Worm (Caenorhabditis elegans): Measurements from ENCODE around the gene str-188.

str-188 gene

DNA sequence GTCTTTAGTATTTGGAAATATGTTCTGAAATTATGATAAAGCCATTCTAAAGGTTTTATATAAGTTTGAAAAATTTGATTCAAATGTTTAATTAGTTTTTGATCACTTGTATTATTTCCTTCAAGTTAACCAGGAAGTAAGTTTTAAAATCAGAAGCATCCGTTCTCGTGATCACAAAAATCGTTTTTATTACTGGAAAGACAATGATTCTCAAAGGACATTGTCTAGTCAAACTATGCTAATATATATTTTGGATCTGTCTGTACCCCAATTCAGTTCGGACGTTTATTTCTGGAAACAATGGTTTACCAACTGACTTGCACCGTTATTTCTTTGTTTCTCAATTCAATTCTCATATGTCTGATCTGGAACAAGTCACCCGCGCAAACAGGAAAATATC is at the start of gene str-188:
Gene str-188, plus strand, starts transcription at position 301 of the 400 bp plus-strand sequence.
- TF ChIP-seq him-1 (tag; optimal IDR thresholded peaks at IDR 0.05) = no peak
- TF ChIP-seq W03F9.2 (tag; optimal IDR thresholded peaks at IDR 0.05) = no peak
- no peak for TF ChIP-seq dao-5 (tag; optimal IDR thresholded peaks at IDR 0.05)

DNA sequence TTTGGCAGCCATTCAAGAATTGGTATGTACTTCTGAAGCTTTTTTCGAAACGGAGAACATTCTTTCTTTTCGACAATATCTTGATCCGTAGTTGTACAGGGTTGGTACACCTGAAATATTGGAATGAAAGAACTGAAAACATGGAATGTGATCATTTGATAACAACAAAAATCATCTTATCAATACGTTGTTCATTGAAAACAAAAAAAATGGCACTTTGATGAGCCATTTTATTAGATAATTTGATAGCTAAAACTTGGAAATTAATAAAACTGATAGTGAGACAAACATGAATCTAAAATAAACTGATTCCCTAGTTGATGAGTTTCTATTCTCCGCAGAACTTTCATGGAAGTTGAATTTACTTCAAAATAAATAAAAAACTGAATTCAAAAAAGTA is 44.0 kb upstream of the str-188 start:
- TF ChIP-seq him-1 (tag; optimal IDR thresholded peaks at IDR 0.05) = no peak
- TF ChIP-seq dao-5 (tag; optimal IDR thresholded peaks at IDR 0.05) = no peak
- no peak for TF ChIP-seq W03F9.2 (tag; optimal IDR thresholded peaks at IDR 0.05)

DNA sequence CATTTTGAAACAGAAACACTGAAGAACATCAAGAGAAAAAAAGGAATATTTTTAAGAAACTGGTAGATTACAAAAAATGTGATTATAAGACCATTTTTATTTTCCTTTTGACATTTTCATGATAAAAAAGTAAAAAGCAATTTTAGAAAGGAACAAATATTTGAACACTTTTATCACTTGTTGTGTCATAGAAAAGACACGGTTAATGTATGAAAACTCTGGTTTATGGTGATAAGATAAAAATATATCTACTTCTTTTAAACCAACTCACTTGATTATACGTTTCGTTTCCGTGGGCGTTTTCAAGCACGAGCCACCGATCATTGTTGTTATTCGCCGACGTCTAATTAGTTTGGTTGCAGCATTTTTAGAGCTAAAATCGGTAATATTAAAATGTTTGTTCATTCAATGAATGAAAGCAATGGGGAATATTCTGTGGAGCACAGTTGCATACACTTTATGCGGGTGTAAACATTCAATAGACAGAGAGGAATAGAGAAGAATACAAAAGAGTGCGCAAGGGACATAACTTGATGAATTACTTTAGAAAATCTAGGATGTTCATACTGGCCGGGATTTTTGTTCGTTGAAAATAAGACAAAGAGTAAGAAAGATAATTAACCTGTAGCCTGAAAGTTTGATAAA is 43.2 kb upstream of the str-188 start, which contains the start of gene sulp-8:
Gene sulp-8, minus strand, starts transcription at position 469 of the 645 bp plus-strand sequence.
- TF ChIP-seq him-1 (tag; optimal IDR thresholded peaks at IDR 0.05) (no peak), W03F9.2 (tag; optimal IDR thresholded peaks at IDR 0.05) (no peak), dao-5 (tag; optimal IDR thresholded peaks at IDR 0.05) (no peak)

- TF ChIP-seq dao-5 (tag; optimal IDR thresholded peaks at IDR 0.05) = no peak
- TF ChIP-seq W03F9.2 (tag; optimal IDR thresholded peaks at IDR 0.05) = no peak
- no peak for TF ChIP-seq him-1 (tag; optimal IDR thresholded peaks at IDR 0.05)
Observed at ce11 chrV:9677977-9678376, 38.5 kb upstream of the str-188 start, which contains the start of gene cthd-1. Gene cthd-1 (plus strand): TSS chrV:9678277.

ce11 chrV:9679166-9679565 is 37.3 kb upstream of the str-188 start, which contains the start of gene ZK287.9:
Gene ZK287.9 (plus strand): TSS chrV:9679357.
- TF ChIP-seq W03F9.2 (tag; optimal IDR thresholded peaks at IDR 0.05) (no peak), him-1 (tag; optimal IDR thresholded peaks at IDR 0.05) (no peak), dao-5 (tag; optimal IDR thresholded peaks at IDR 0.05) (no peak)

- TF ChIP-seq W03F9.2 (tag; optimal IDR thresholded peaks at IDR 0.05) = no peak
- TF ChIP-seq dao-5 (tag; optimal IDR thresholded peaks at IDR 0.05) = no peak
- TF ChIP-seq him-1 (tag; optimal IDR thresholded peaks at IDR 0.05) = no peak
Observed at ce11 chrV:9680260-9680659, 36.2 kb upstream of the str-188 start.

DNA sequence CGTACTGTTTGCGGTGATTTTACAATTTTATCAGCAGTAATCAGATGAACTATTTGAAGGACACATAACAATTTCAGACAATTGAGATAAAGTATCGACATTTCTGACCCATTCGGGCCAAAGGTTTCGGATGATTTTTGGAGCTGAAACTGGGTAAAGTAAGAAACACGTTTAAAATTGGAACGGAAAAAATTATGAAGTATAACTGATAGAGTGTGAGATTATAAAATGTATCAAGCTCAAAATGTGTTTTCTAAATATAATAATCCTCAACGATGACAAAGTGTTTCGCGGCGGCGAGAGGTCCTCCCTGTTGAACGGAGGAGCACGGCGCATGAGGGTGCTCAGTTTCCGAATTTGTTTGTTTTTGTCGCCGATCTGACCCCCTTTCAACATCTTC is 30.9 kb upstream of the str-188 start, which contains the start of gene ZK287.4:
Gene ZK287.4, minus strand, starts transcription at position 101 of the 400 bp plus-strand sequence.
- TF ChIP-seq him-1 (tag; optimal IDR thresholded peaks at IDR 0.05) (no peak), W03F9.2 (tag; optimal IDR thresholded peaks at IDR 0.05) (no peak), dao-5 (tag; optimal IDR thresholded peaks at IDR 0.05) (no peak)

- no peak for TF ChIP-seq dao-5 (tag; optimal IDR thresholded peaks at IDR 0.05)
- no peak for TF ChIP-seq W03F9.2 (tag; optimal IDR thresholded peaks at IDR 0.05)
- TF ChIP-seq him-1 (tag; optimal IDR thresholded peaks at IDR 0.05) = no peak
Observed at ce11 chrV:9689364-9689763, 27.1 kb upstream of the str-188 start.

DNA sequence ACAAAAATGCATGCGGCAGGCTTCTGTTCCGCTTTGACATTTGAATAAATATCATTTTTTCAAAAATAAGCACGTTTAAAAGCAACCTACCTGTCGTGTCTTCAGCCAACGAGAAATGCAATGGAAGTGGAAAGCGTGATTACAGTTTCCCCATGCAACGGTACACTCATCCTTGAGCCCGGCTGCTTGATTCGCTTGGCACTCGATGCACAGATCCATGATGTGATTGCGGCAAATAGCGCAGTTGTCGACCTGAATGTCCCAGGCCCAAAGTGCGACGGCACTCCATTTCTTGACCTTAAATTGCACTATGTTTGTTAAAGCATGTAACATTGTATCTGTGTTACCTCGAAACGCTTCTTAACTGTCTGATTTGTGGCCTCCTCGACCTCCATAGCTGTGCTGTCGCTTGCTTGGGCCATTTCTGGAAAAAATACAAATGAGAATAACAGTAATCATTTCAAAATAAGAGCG is 26.4 kb upstream of the str-188 start, which contains the start of gene rbx-1:
Gene rbx-1, minus strand, starts transcription at position 424 of the 474 bp plus-strand sequence.
- TF ChIP-seq W03F9.2 (tag; optimal IDR thresholded peaks at IDR 0.05) (no peak), him-1 (tag; optimal IDR thresholded peaks at IDR 0.05) (no peak), dao-5 (tag; optimal IDR thresholded peaks at IDR 0.05) (no peak)

DNA sequence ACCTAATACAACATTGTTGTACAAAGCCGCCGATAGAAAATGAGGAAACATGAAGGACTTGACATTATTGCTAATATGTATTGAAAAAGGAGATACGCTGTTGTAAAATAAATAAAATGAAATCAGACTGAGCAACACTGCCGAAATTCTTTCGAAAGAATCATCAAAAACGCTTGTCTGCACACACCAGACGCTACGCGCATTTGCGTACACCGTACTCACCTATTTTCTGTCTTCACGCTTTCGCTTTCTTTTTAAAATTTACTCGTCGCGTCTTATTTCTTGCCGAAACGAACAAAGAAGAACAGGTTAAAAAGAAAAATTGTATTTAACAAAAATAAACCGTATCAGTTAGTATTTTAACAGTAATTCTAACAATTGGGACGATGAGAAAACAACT is 25.8 kb upstream of the str-188 start:
- TF ChIP-seq dao-5 (tag; optimal IDR thresholded peaks at IDR 0.05) (no peak), him-1 (tag; optimal IDR thresholded peaks at IDR 0.05) (no peak), W03F9.2 (tag; optimal IDR thresholded peaks at IDR 0.05) (peak; percentile 84)

DNA sequence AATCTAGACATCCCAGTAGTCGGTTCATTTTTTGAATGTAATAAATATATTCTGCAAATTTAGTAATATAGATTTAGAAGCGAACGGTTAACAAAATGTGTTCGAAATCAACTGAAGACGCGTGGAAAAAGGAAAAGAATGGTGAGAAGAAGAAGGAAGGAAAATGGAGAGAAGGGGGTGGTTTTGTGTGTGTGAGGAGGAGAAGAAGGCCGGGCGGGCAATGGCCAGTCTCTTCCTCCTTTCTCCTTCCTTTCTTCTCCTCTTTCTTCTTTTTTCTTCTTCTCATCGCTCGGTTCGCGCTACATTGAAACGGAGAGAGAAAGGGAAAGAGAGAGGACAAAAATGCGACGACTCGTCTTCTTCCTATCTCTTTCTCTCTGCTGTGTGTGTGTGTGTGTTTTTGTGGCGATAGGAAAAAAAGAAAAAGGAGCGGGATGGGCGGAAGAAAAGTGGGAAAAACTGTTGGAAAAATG is 24.4 kb upstream of the str-188 start, which contains the start of gene ztf-9:
Gene ztf-9, minus strand, starts transcription at position 51 of the 473 bp plus-strand sequence.
- TF ChIP-seq him-1 (tag; optimal IDR thresholded peaks at IDR 0.05) = peak; percentile 4
- no peak for TF ChIP-seq dao-5 (tag; optimal IDR thresholded peaks at IDR 0.05)

- TF ChIP-seq dao-5 (tag; optimal IDR thresholded peaks at IDR 0.05) (no peak), him-1 (tag; optimal IDR thresholded peaks at IDR 0.05) (no peak), W03F9.2 (tag; optimal IDR thresholded peaks at IDR 0.05) (no peak)
Observed at ce11 chrV:9692649-9693112, 23.8 kb upstream of the str-188 start, which contains the start of gene ZK287.7. Gene ZK287.7 (plus strand): TSS chrV:9693062.

ce11 chrV:9696715-9697114 is 19.8 kb upstream of the str-188 start, which contains the start of gene her-1:
Gene her-1 (plus strand): TSS chrV:9697015.
- TF ChIP-seq dao-5 (tag; optimal IDR thresholded peaks at IDR 0.05) = no peak
- no peak for TF ChIP-seq W03F9.2 (tag; optimal IDR thresholded peaks at IDR 0.05)
- TF ChIP-seq him-1 (tag; optimal IDR thresholded peaks at IDR 0.05) = no peak

ce11 chrV:9699216-9699615 is 17.3 kb upstream of the str-188 start:
- TF ChIP-seq dao-5 (tag; optimal IDR thresholded peaks at IDR 0.05) (no peak), W03F9.2 (tag; optimal IDR thresholded peaks at IDR 0.05) (no peak), him-1 (tag; optimal IDR thresholded peaks at IDR 0.05) (no peak)
